Worm (Caenorhabditis elegans) whole organism, mixed stage, embryonic: ENCODE results near the gene Y57G11C.23.

Experiments
- blmp-1 ChIP-seq: fragments of 150-350 bp; optimal IDR thresholded peaks from 2 replicates; lab custom pipeline; 2014; ENCODE audit warnings: missing biosample characterization, missing genetic modification characterization
- ces-1 ChIP-seq: fragments of 150-350 bp; optimal IDR thresholded peaks from 2 replicates; lab custom pipeline; 2014; ENCODE audit warnings: missing biosample characterization, missing genetic modification reagents, missing genetic modification characterization
- elt-3 ChIP-seq: fragments of 150-350 bp; optimal IDR thresholded peaks from 2 replicates; lab custom pipeline; 2014; ENCODE audit warnings: missing biosample characterization, missing genetic modification characterization
- lin-13 ChIP-seq: fragments of 150-350 bp; optimal IDR thresholded peaks from 2 replicates; lab custom pipeline; 2014; ENCODE audit warnings: missing biosample characterization, missing genetic modification characterization
- lin-32 ChIP-seq: fragments of 200-800 bp; sonication (Bioruptor generic); optimal IDR thresholded peaks from 2 replicates; lab custom pipeline; 2018; ENCODE audit warnings: mild to moderate bottlenecking, missing genetic modification characterization, missing compliant biosample characterization
- lsy-2 ChIP-seq: fragments of 150-350 bp; optimal IDR thresholded peaks from 2 replicates; lab custom pipeline; 2014; ENCODE audit warnings: missing biosample characterization, missing genetic modification characterization
- mep-1 ChIP-seq: fragments of 150-350 bp; optimal IDR thresholded peaks from 2 replicates; lab custom pipeline; 2017; ENCODE audit warnings: missing biosample characterization, missing genetic modification reagents, missing genetic modification characterization, inconsistent platforms
- nhr-237 ChIP-seq: fragments of 150-350 bp; optimal IDR thresholded peaks from 2 replicates; lab custom pipeline; 2014; ENCODE audit warnings: missing biosample characterization, missing genetic modification characterization
- nhr-28 ChIP-seq: fragments of 150-350 bp; optimal IDR thresholded peaks from 2 replicates; lab custom pipeline; 2014; ENCODE audit warnings: missing biosample characterization, missing genetic modification characterization
- pha-4 ChIP-seq: fragments of 150-350 bp; optimal IDR thresholded peaks from 2 replicates; lab custom pipeline; 2018; ENCODE audit warnings: missing biosample characterization, missing genetic modification reagents, missing genetic modification characterization
- snpc-4 ChIP-seq: fragments of 150-350 bp; optimal IDR thresholded peaks from 2 replicates; lab custom pipeline; 2014; ENCODE audit warnings: missing biosample characterization, missing genetic modification characterization
- tbx-8 ChIP-seq: fragments of 200-800 bp; sonication (Bioruptor generic); optimal IDR thresholded peaks from 2 replicates; lab custom pipeline; 2018; ENCODE audit warnings: mild to moderate bottlenecking, missing genetic modification characterization, moderate library complexity, missing compliant biosample characterization
- unc-62 ChIP-seq: fragments of 150-350 bp; optimal IDR thresholded peaks from 2 replicates; lab custom pipeline; 2014; ENCODE audit warnings: missing biosample characterization, missing genetic modification reagents, missing genetic modification characterization
- ztf-11 ChIP-seq: fragments of 150-350 bp; optimal IDR thresholded peaks from 2 replicates; lab custom pipeline; 2014; ENCODE audit warnings: missing biosample characterization, missing genetic modification characterization

- TF ChIP-seq nhr-28 (no peak), blmp-1 (tag; lab: Kevin White, UChicago) (no peak), mep-1 (no peak), unc-62 (no peak), lin-32 (GFP tag; lab: Kevin White, UChicago) (no peak), pha-4 (tag; lab: Kevin White, UChicago) (no peak), snpc-4 (tag; lab: Kevin White, UChicago) (no peak), elt-3 (tag; lab: Kevin White, UChicago) (no peak), ztf-11 (tag; lab: Kevin White, UChicago) (no peak), lsy-2 (no peak), ces-1 (GFP tag; lab: Kevin White, UChicago) (no peak), nhr-237 (tag; lab: Kevin White, UChicago) (no peak), lin-13 (no peak), tbx-8 (GFP tag; lab: Kevin White, UChicago) (no peak)
Observed at ce11 chrIV:14903188-14903587, 41.6 kb upstream of the Y57G11C.23 start.
